Worm (Caenorhabditis elegans) whole organism, L4/young adult: ENCODE results near the gene C17F4.12.

Experiments used
- W03F9.2 ChIP-seq: fragments of 150-350 bp; optimal IDR thresholded peaks from 2 replicates; lab custom pipeline; 2014; ENCODE audit warnings: missing biosample characterization, missing genetic modification characterization
- dao-5 ChIP-seq: sonication (generic microtip); optimal IDR thresholded peaks from 2 replicates; lab custom pipeline; 2016; ENCODE audit warnings: missing genotype, missing genetic modification characterization, moderate library complexity, missing compliant biosample characterization
- him-1 ChIP-seq: sonication (generic microtip); optimal IDR thresholded peaks from 2 replicates; lab custom pipeline; 2016; ENCODE audit warnings: missing genotype, missing genetic modification reagents, missing genetic modification characterization, missing compliant biosample characterization

Gene C17F4.12

DNA sequence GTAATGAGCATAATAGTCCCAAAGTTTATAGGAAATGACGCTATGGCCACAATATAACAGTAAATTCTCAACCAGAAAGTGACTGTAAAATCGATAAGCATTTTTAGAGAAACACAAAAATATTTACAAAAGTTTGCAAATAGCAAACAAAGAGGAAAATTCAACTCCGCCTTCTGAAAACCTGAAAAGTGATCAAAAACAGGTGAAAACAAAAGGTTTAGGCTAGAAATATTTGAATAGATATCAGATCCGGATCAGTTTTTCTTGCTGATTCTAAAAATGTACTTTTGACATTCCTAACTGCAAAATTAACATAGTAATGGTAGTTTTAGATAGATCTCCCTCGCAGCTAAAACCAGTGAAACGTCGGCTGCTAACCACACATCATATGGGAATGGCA, 45.0 kb downstream of the C17F4.12 start, which contains the start of gene sri-51:
Gene sri-51, minus strand, starts transcription at position 101 of the 400 bp plus-strand sequence.
- TF ChIP-seq dao-5 (tag; lab: Kevin White, UChicago): no peak
- no peak for TF ChIP-seq W03F9.2
- no peak for TF ChIP-seq him-1 (tag; lab: Kevin White, UChicago)

- TF ChIP-seq him-1 (tag; lab: Kevin White, UChicago): no peak
- TF ChIP-seq dao-5 (tag; lab: Kevin White, UChicago): no peak
- no peak for TF ChIP-seq W03F9.2
These were observed 47.0 kb downstream of the C17F4.12 start, which contains the start of gene gcy-15 for ce11 chrII:3196966-3197365. TSS of gene gcy-15 (minus strand) at chrII:3197066.

ce11 chrII:3195739-3196138, 48.2 kb downstream of the C17F4.12 start:
- TF ChIP-seq dao-5 (tag; lab: Kevin White, UChicago) (no peak), him-1 (tag; lab: Kevin White, UChicago) (no peak), W03F9.2 (no peak)
